Worm (Caenorhabditis elegans) whole organism, L4 larva: ENCODE results near the gene C15F1.2.
A peak's percentile ranks its signal among the peaks of the same experiment; 100 is the strongest.

Experiments used
- D1046.2 ChIP-seq: fragments of 200-800 bp; sonication (Bioruptor generic); IDR thresholded peaks from 2 replicates; pipeline ENCODE4 v1.3.6; 2022; ENCODE audit warnings: missing genetic modification characterization, missing compliant biosample characterization
- F26F4.8 ChIP-seq: fragments of 200-800 bp; sonication (Bioruptor generic); conservative IDR thresholded peaks from 2 replicates; pipeline ENCODE4 v1.3.6; 2022; ENCODE audit warnings: missing genetic modification characterization, missing compliant biosample characterization
- F37D6.2 ChIP-seq: sonication (generic microtip); optimal IDR thresholded peaks from 2 replicates; lab custom pipeline; 2016; ENCODE audit warnings: mild to moderate bottlenecking, missing genetic modification characterization, missing compliant biosample characterization
- F49E8.2 ChIP-seq: sonication (generic microtip); optimal IDR thresholded peaks from 2 replicates; lab custom pipeline; 2016; ENCODE audit warnings: missing compliant biosample characterization, mild to moderate bottlenecking, missing genetic modification characterization, borderline replicate concordance
- T20F7.1 ChIP-seq: fragments of 200-800 bp; sonication (Bioruptor generic); optimal IDR thresholded peaks from 2 replicates; lab custom pipeline; 2018; ENCODE audit warnings: mild to moderate bottlenecking, missing genetic modification characterization, missing compliant biosample characterization
- Y105C5A.15 ChIP-seq: fragments of 200-800 bp; sonication (Bioruptor generic); IDR thresholded peaks from 2 replicates; pipeline ENCODE4 v1.3.6; 2022; ENCODE audit warnings: missing genetic modification characterization, missing compliant biosample characterization
- Y5F2A.4 ChIP-seq: fragments of 200-800 bp; sonication (Bioruptor generic); optimal IDR thresholded peaks from 2 replicates; lab custom pipeline; 2018; ENCODE audit warnings: mild to moderate bottlenecking, missing genetic modification characterization, missing compliant biosample characterization
- Y75B8A.6 ChIP-seq: fragments of 200-800 bp; sonication (Bioruptor generic); IDR thresholded peaks from 2 replicates; pipeline ENCODE4 v1.3.6; 2022; ENCODE audit warnings: missing genetic modification reagents, missing genetic modification characterization, missing compliant biosample characterization
- ZK337.2 ChIP-seq: fragments of 200-800 bp; sonication (Bioruptor generic); IDR thresholded peaks from 2 replicates; pipeline ENCODE4 v1.3.6; 2022; ENCODE audit warnings: missing genetic modification reagents, missing genetic modification characterization, missing compliant biosample characterization
- ama-1 ChIP-seq: fragments of 150-350 bp; optimal IDR thresholded peaks from 2 replicates; lab custom pipeline; 2014; ENCODE audit warnings: inconsistent platforms, mixed read lengths
- attf-4 ChIP-seq: sonication (generic microtip); optimal IDR thresholded peaks from 3 replicates; lab custom pipeline; 2017; ENCODE audit warnings: missing biosample characterization, missing genetic modification characterization
- ceh-28 ChIP-seq: fragments of 150-350 bp; optimal IDR thresholded peaks from 2 replicates; lab custom pipeline; 2014; ENCODE audit warnings: missing biosample characterization, missing genetic modification reagents, missing genetic modification characterization
- ceh-62 ChIP-seq: sonication (generic microtip); optimal IDR thresholded peaks from 2 replicates; lab custom pipeline; 2017; ENCODE audit warnings: missing biosample characterization, missing genetic modification characterization
- ces-1 ChIP-seq: fragments of 150-350 bp; sonication (generic microtip); optimal IDR thresholded peaks from 4 replicates; lab custom pipeline; 2014; ENCODE audit warnings: missing biosample characterization, missing genetic modification reagents, missing genetic modification characterization
- cey-2 ChIP-seq: sonication (generic microtip); optimal IDR thresholded peaks from 3 replicates; lab custom pipeline; 2017; ENCODE audit warnings: missing genetic modification characterization, mild to moderate bottlenecking, missing compliant biosample characterization, antibody characterized with exemption, borderline replicate concordance; ENCODE audit not compliant: insufficient read depth
- ctbp-1 ChIP-seq: fragments of 200-800 bp; sonication (Bioruptor generic); IDR thresholded peaks from 2 replicates; pipeline ENCODE4 v1.3.6; 2022; ENCODE audit warnings: missing genetic modification reagents, missing genetic modification characterization, missing compliant biosample characterization
- daf-12 ChIP-seq: fragments of 150-350 bp; optimal IDR thresholded peaks from 2 replicates; lab custom pipeline; 2014; ENCODE audit warnings: missing biosample characterization, missing genetic modification reagents, missing genetic modification characterization
- daf-8 ChIP-seq: fragments of 200-800 bp; sonication (Bioruptor generic); IDR thresholded peaks from 2 replicates; pipeline ENCODE4 v1.3.6; 2022; ENCODE audit warnings: missing genetic modification characterization, missing compliant biosample characterization
- dpl-1 ChIP-seq: fragments of 150-350 bp; optimal IDR thresholded peaks from 2 replicates; lab custom pipeline; 2014; ENCODE audit warnings: missing biosample characterization, missing genetic modification reagents, missing genetic modification characterization
- duxl-1 ChIP-seq: sonication (generic microtip); optimal IDR thresholded peaks from 2 replicates; lab custom pipeline; 2016; ENCODE audit warnings: mild to moderate bottlenecking, missing genetic modification characterization, moderate library complexity, missing compliant biosample characterization; ENCODE audit not compliant: poor library complexity
- egl-43 ChIP-seq: fragments of 200-800 bp; sonication (Bioruptor generic); IDR thresholded peaks from 2 replicates; pipeline ENCODE4 v1.3.6; 2022; ENCODE audit warnings: missing genetic modification reagents, missing genetic modification characterization, missing compliant biosample characterization
- gei-8 ChIP-seq: fragments of 200-800 bp; sonication (Bioruptor generic); optimal IDR thresholded peaks from 2 replicates; lab custom pipeline; 2018; ENCODE audit warnings: mild to moderate bottlenecking, missing genetic modification characterization, missing compliant biosample characterization
- hif-1 ChIP-seq, 2 experiments: sonication (generic microtip); optimal IDR thresholded peaks; 2 replicates each; lab custom pipeline; 2016 to 2017; ENCODE audit warnings: missing compliant biosample characterization in 2 of 2, missing genetic modification characterization in 2 of 2, missing genetic modification reagents in 2 of 2, missing genotype in 2 of 2, mild to moderate bottlenecking in 1 of 2
- hlh-30 ChIP-seq: sonication (generic microtip); optimal IDR thresholded peaks from 2 replicates; lab custom pipeline; 2017; ENCODE audit warnings: antibody characterized with exemption, mild to moderate bottlenecking, missing genetic modification characterization, missing compliant biosample characterization; ENCODE audit not compliant: insufficient read depth
- lin-1 ChIP-seq: fragments of 200-800 bp; sonication (Bioruptor generic); IDR thresholded peaks from 2 replicates; pipeline ENCODE4 v1.3.6; 2022; ENCODE audit warnings: missing genetic modification reagents, missing genetic modification characterization, missing compliant biosample characterization
- lin-38 ChIP-seq: fragments of 200-800 bp; sonication (Bioruptor generic); IDR thresholded peaks from 2 replicates; pipeline ENCODE4 v1.3.6; 2022; ENCODE audit warnings: missing genetic modification reagents, missing genetic modification characterization, missing compliant biosample characterization
- lir-3 ChIP-seq: sonication (generic microtip); optimal IDR thresholded peaks from 2 replicates; lab custom pipeline; 2016; ENCODE audit warnings: mild to moderate bottlenecking, missing genetic modification characterization, missing compliant biosample characterization
- madf-5 ChIP-seq, 2 experiments: fragments of 200-800 bp; sonication (Bioruptor generic); IDR thresholded peaks; 2 replicates each; pipeline ENCODE4 v1.3.6; 2022; ENCODE audit warnings: missing compliant biosample characterization in 2 of 2, missing genetic modification characterization in 2 of 2
- madf-9 ChIP-seq: fragments of 200-800 bp; sonication (Bioruptor generic); conservative IDR thresholded peaks from 2 replicates; pipeline ENCODE4 v1.3.6; 2022; ENCODE audit warnings: missing genetic modification reagents, missing genetic modification characterization, missing compliant biosample characterization
- mdl-1 ChIP-seq, 2 experiments: fragments of 150-350 bp in 1 of 2; sonication (generic microtip) in 1 of 2; optimal IDR thresholded peaks; 2 replicates each; lab custom pipeline; 2014 to 2017; ENCODE audit warnings: missing biosample characterization in 2 of 2, missing genetic modification characterization in 2 of 2
- mdt-29 ChIP-seq: fragments of 200-800 bp; sonication (Bioruptor generic); IDR thresholded peaks from 2 replicates; pipeline ENCODE4 v1.3.6; 2022; ENCODE audit warnings: missing genetic modification reagents, missing genetic modification characterization, missing compliant biosample characterization
- mep-1 ChIP-seq: fragments of 150-350 bp; sonication (generic microtip); optimal IDR thresholded peaks from 3 replicates; lab custom pipeline; 2014; ENCODE audit warnings: missing biosample characterization, missing genetic modification characterization
- nhr-10 ChIP-seq: fragments of 150-350 bp; optimal IDR thresholded peaks from 2 replicates; lab custom pipeline; 2014; ENCODE audit warnings: missing biosample characterization, missing genetic modification characterization
- nhr-102 ChIP-seq: sonication (generic microtip); optimal IDR thresholded peaks from 2 replicates; lab custom pipeline; 2016; ENCODE audit warnings: mild to moderate bottlenecking, missing genetic modification characterization, moderate library complexity, missing compliant biosample characterization
- nhr-41 ChIP-seq: fragments of 200-800 bp; sonication (Bioruptor generic); IDR thresholded peaks from 2 replicates; pipeline ENCODE4 v1.3.6; 2022; ENCODE audit warnings: missing genetic modification reagents, missing genetic modification characterization, missing compliant biosample characterization
- nhr-42 ChIP-seq: fragments of 200-800 bp; sonication (Bioruptor generic); IDR thresholded peaks from 2 replicates; pipeline ENCODE4 v1.3.6; 2022; ENCODE audit warnings: missing genetic modification characterization, missing compliant biosample characterization
- nhr-76 ChIP-seq: fragments of 150-350 bp; optimal IDR thresholded peaks from 2 replicates; lab custom pipeline; 2014; ENCODE audit warnings: missing biosample characterization, missing genetic modification characterization
- pqm-1 ChIP-seq: sonication (generic microtip); optimal IDR thresholded peaks from 2 replicates; lab custom pipeline; 2017; ENCODE audit warnings: missing biosample characterization, missing genetic modification characterization
- rbr-2 ChIP-seq: sonication (generic microtip); optimal IDR thresholded peaks from 2 replicates; lab custom pipeline; 2016; ENCODE audit warnings: missing genotype, missing genetic modification characterization, missing compliant biosample characterization
- saeg-2 ChIP-seq: fragments of 200-800 bp; sonication (Bioruptor generic); IDR thresholded peaks from 2 replicates; pipeline ENCODE4 v1.3.6; 2022; ENCODE audit warnings: missing genetic modification reagents, missing genetic modification characterization, missing compliant biosample characterization
- sdz-12 ChIP-seq: fragments of 200-800 bp; sonication (Bioruptor generic); optimal IDR thresholded peaks from 2 replicates; lab custom pipeline; 2018; ENCODE audit warnings: mild to moderate bottlenecking, missing genetic modification characterization, missing compliant biosample characterization
- snpc-1.2 ChIP-seq: fragments of 200-800 bp; sonication (Bioruptor generic); IDR thresholded peaks from 2 replicates; pipeline ENCODE4 v1.3.6; 2022; ENCODE audit warnings: missing genetic modification reagents, missing genetic modification characterization, missing compliant biosample characterization
- snpc-4 ChIP-seq: fragments of 150-350 bp; optimal IDR thresholded peaks from 2 replicates; lab custom pipeline; 2014; ENCODE audit warnings: missing biosample characterization, missing genetic modification characterization
- spr-1 ChIP-seq: sonication (generic microtip); optimal IDR thresholded peaks from 2 replicates; lab custom pipeline; 2016; ENCODE audit warnings: mild to moderate bottlenecking, missing genetic modification characterization, missing compliant biosample characterization
- spr-3 ChIP-seq: fragments of 200-800 bp; sonication (Bioruptor generic); optimal IDR thresholded peaks from 2 replicates; lab custom pipeline; 2018; ENCODE audit warnings: mild to moderate bottlenecking, missing genetic modification characterization, missing compliant biosample characterization
- tag-97 ChIP-seq: fragments of 200-800 bp; sonication (Bioruptor generic); IDR thresholded peaks from 2 replicates; pipeline ENCODE4 v1.3.6; 2022; ENCODE audit warnings: missing genetic modification characterization, missing compliant biosample characterization
- tra-1 ChIP-seq: fragments of 200-800 bp; sonication (Bioruptor generic); IDR thresholded peaks from 2 replicates; pipeline ENCODE4 v1.3.6; 2022; ENCODE audit warnings: missing genetic modification reagents, missing genetic modification characterization, missing compliant biosample characterization
- unc-130 ChIP-seq: sonication (generic microtip); optimal IDR thresholded peaks from 2 replicates; lab custom pipeline; 2016; ENCODE audit warnings: missing genetic modification reagents, missing genetic modification characterization, missing compliant biosample characterization
- zag-1 ChIP-seq: fragments of 150-350 bp; optimal IDR thresholded peaks from 2 replicates; lab custom pipeline; 2014; ENCODE audit warnings: missing biosample characterization, missing genetic modification characterization
- zip-11 ChIP-seq: fragments of 200-800 bp; sonication (Bioruptor generic); IDR thresholded peaks from 2 replicates; pipeline ENCODE4 v1.3.6; 2022; ENCODE audit warnings: missing genetic modification characterization, missing compliant biosample characterization
- ztf-7 ChIP-seq: fragments of 150-350 bp; optimal IDR thresholded peaks from 2 replicates; lab custom pipeline; 2014; ENCODE audit warnings: missing biosample characterization, missing genetic modification characterization

The C15F1.2 gene

ce11 chrII:7022370-7023001 lies 42.7 kb downstream of the C15F1.2 start, which contains the start of the genes lst-6 and lst-5 (continued):
- TF ChIP-seq madf-9 (no peak), nhr-102 (tag; lab: Kevin White, UChicago) (no peak), spr-3 (GFP tag; lab: Kevin White, UChicago) (no peak), mep-1 (tag; lab: Kevin White, UChicago) (peak; percentile 73), dpl-1 (GFP tag; lab: Kevin White, UChicago) (peak; percentile 66), nhr-10 (tag; lab: Kevin White, UChicago) (no peak), nhr-76 (tag; lab: Kevin White, UChicago) (no peak), tag-97 (GFP tag; lab: Robert Waterston, UW) (no peak), ctbp-1 (GFP tag; lab: Robert Waterston, UW) (no peak), ama-1 (no peak), lin-1 (GFP tag; lab: Robert Waterston, UW) (0 out of 2 replicates have a peak, but pooled peaks have one; percentile 16), ZK337.2 (GFP tag; lab: Robert Waterston, UW) (no peak), lin-38 (GFP tag; lab: Robert Waterston, UW) (peak; percentile 81), mdt-29 (GFP tag; lab: Robert Waterston, UW) (no peak), F37D6.2 (tag; lab: Kevin White, UChicago) (no peak), gei-8 (GFP tag; lab: Kevin White, UChicago) (no peak), hif-1 (tag; optimal IDR thresholded peaks at IDR 0.05; lab: Kevin White, UChicago) (peak in 1 of 2 experiments; percentile 41), ceh-28 (tag; lab: Kevin White, UChicago) (no peak), Y5F2A.4 (no peak), ceh-62 (tag; lab: Kevin White, UChicago) (no peak), snpc-4 (tag; lab: Kevin White, UChicago) (no peak), ztf-7 (no peak), daf-8 (no peak), egl-43 (GFP tag; lab: Robert Waterston, UW) (no peak), Y105C5A.15 (GFP tag; lab: Robert Waterston, UW) (no peak), zip-11 (no peak), madf-5 (GFP tag; IDR thresholded peaks at IDR 0.05; lab: Robert Waterston, UW) (no peak), unc-130 (GFP tag; lab: Kevin White, UChicago) (no peak), nhr-42 (no peak), snpc-1.2 (GFP tag; lab: Robert Waterston, UW) (no peak), mdl-1 (tag; optimal IDR thresholded peaks at IDR 0.05; lab: Kevin White, UChicago) (peak in 1 of 2 experiments; percentile 34), sdz-12 (GFP tag; lab: Kevin White, UChicago) (no peak), rbr-2 (tag; lab: Kevin White, UChicago) (peak; percentile 70), D1046.2 (GFP tag; lab: Robert Waterston, UW) (no peak), lir-3 (tag; lab: Kevin White, UChicago) (no peak), F49E8.2 (tag; lab: Kevin White, UChicago) (no peak), pqm-1 (tag; lab: Kevin White, UChicago) (peak; percentile 68), Y75B8A.6 (GFP tag; lab: Robert Waterston, UW) (no peak), hlh-30 (tag; lab: Kevin White, UChicago) (peak; percentile 74), spr-1 (tag; lab: Kevin White, UChicago) (peak; percentile 8), saeg-2 (GFP tag; lab: Robert Waterston, UW) (no peak), zag-1 (no peak), nhr-41 (GFP tag; lab: Robert Waterston, UW) (no peak), F26F4.8 (GFP tag; lab: Robert Waterston, UW) (no peak), cey-2 (tag; lab: Kevin White, UChicago) (no peak), ces-1 (no peak), T20F7.1 (GFP tag; lab: Kevin White, UChicago) (peak; percentile 70), attf-4 (tag; lab: Kevin White, UChicago) (no peak), daf-12 (tag; lab: Kevin White, UChicago) (no peak), tra-1 (GFP tag; lab: Robert Waterston, UW) (no peak), duxl-1 (tag; lab: Kevin White, UChicago) (no peak)
